Worm (Caenorhabditis elegans): ENCODE data around the gene srz-101.
"Not testable (repeated sequence)": the region's sequence is repeated elsewhere in the genome, so short reads cannot be mapped to it uniquely, and the experiment has no call there.

DNA sequence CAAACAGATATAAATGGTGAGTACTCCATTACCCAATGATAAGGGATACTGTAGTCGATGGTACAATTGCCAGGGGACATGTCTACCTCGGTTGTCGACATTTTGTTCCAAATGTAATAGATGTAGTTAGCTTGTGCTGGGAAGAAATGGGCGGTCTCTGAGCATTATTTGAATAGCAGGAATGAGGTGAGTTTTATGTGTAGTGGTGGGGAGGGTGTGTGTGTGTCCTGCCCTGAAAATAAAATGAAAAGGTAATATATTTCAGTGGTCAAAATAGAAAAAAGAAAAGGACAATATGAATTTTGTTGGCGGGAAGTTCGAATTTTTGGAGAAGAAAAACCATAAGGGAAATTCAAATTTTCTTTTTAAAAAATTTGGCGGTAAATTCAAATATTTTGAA is 33.8 kb upstream of the srz-101 start, which contains the start of gene Y70C5B.2:
- TF ChIP-seq lim-6 (tag; optimal IDR thresholded peaks at IDR 0.05); Y22D7AL.16 (tag; optimal IDR thresholded peaks at IDR 0.05); mec-3 (tag; optimal IDR thresholded peaks at IDR 0.05; ENCODE audit: borderline replicate concordance); hlh-30 (tag; optimal IDR thresholded peaks at IDR 0.05; ENCODE audit: insufficient read depth); nfya-1 (tag; optimal IDR thresholded peaks at IDR 0.05); pha-4 (tag; optimal IDR thresholded peaks at IDR 0.05); lin-11 (tag; optimal IDR thresholded peaks at IDR 0.05); ceh-30 (tag; optimal IDR thresholded peaks at IDR 0.05); ceh-9 (tag; optimal IDR thresholded peaks at IDR 0.05); rnt-1 (tag; optimal IDR thresholded peaks at IDR 0.05); elt-2 (tag; optimal IDR thresholded peaks at IDR 0.05); pros-1 (tag; optimal IDR thresholded peaks at IDR 0.05); unc-86 (tag; optimal IDR thresholded peaks at IDR 0.05): not testable (repeated sequence)
